Worm (Caenorhabditis elegans): ENCODE results near the gene lpl-1.

lpl-1 gene

ce11 chrIV:9093932-9094331 is at the start of gene lpl-1:
lpl-1 (minus strand) TSS chrIV:9094032.
- TF ChIP-seq unc-62 (GFP tag; optimal IDR thresholded peaks at IDR 0.05): no peak

DNA sequence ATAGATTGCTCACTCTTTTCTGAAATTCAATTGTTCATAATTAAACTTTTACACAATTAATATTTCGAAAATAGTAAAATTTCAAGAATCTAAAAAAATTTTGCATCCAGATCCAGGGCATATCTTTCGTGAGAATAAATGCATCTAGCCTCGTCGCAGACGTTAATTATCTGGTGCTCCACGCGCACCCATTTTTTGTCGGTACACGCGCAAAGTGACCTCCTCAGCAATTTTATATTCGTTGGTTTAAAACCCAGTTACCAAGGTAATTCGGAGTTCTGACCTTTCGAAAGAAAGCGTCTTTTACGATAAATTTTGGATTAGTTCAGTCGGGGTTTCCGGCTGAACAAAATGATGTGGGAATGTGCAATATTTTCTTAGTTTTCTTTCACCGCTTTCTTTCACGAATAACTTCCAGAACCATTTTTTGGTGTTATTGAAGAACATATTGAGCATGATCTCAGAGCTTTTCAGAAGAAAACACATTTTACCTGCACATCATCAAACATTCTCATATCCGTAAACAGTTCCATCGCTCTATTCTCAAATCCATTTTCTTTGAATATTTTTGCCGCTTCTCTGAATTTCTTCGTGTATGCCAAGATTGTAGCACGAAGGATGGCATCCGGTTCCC is 46.5 kb upstream of the lpl-1 start:
- TF ChIP-seq unc-62 (GFP tag; optimal IDR thresholded peaks at IDR 0.05): no peak

- no peak for TF ChIP-seq unc-62 (GFP tag; optimal IDR thresholded peaks at IDR 0.05)
Observed at ce11 chrIV:9135377-9135776, 41.5 kb upstream of the lpl-1 start, which contains the start of gene delm-1. delm-1 (minus strand) TSS chrIV:9135477.

- TF ChIP-seq unc-62 (GFP tag; optimal IDR thresholded peaks at IDR 0.05): no peak
Observed at ce11 chrIV:9130605-9131004, 36.8 kb upstream of the lpl-1 start.

ce11 chrIV:9121545-9121944 is 27.7 kb upstream of the lpl-1 start:
- no peak for TF ChIP-seq unc-62 (GFP tag; optimal IDR thresholded peaks at IDR 0.05)

DNA sequence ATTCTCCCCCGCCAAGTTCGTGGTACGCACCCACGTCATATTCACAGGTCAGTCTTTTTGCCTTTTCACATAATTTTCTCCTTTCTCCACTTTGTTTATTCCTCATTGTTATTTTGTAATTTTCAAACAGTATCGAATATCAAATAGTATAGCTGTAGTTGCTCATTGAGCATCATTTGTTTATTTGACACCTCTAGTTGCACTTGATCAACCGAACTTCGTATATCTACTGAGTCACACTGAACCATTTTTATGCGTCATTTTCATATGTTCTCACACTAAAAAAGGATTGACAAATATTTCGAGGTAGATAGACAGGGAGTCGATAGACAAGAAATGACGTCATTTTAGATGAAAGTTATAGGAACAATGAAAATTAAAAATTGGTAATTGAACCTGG is 26.4 kb upstream of the lpl-1 start:
- TF ChIP-seq unc-62 (GFP tag; optimal IDR thresholded peaks at IDR 0.05): no peak

- no peak for TF ChIP-seq unc-62 (GFP tag; optimal IDR thresholded peaks at IDR 0.05)
Observed at ce11 chrIV:9118792-9119191, 25.0 kb upstream of the lpl-1 start, which contains the start of gene nrfl-1. nrfl-1 (plus strand) TSS chrIV:9119092.

DNA sequence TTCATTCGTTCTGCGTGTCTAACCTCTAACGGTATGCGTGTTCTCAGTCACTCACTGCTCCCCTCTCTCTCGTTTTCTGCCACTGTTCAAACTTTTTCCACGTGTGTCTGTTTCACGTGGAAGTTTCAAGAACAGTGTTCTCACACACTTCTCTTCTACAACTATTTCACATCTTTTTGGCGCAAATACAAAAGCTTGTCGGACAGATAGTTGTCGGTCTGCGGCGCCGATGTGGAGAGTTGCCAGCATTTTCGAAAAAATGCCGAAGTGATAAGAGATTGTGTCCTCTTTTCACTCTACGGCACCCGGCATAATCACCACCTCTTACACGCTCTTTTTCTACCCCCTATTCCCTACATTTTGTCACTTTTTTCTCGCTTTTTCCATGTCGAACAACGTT is 24.5 kb upstream of the lpl-1 start:
- TF ChIP-seq unc-62 (GFP tag; optimal IDR thresholded peaks at IDR 0.05): no peak

DNA sequence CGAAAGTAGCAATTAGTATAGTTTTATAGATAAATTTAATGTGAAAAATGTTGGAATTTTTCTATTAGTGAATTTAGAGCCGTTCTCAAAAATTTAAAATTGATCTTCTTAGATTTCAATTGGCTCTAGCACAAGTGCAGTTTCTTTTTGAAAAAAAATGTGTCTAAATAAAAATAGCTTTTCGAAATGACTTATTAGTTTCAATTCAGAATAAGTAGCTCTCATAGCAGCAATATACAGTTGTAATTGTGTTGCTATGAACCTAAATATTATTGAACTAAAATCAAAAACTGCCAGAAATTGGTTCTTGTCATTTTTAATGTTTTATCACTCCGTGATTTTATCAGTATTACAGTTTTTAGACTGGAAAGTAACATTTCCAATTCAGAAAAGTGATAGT is 23.9 kb upstream of the lpl-1 start:
- TF ChIP-seq unc-62 (GFP tag; optimal IDR thresholded peaks at IDR 0.05): no peak

DNA sequence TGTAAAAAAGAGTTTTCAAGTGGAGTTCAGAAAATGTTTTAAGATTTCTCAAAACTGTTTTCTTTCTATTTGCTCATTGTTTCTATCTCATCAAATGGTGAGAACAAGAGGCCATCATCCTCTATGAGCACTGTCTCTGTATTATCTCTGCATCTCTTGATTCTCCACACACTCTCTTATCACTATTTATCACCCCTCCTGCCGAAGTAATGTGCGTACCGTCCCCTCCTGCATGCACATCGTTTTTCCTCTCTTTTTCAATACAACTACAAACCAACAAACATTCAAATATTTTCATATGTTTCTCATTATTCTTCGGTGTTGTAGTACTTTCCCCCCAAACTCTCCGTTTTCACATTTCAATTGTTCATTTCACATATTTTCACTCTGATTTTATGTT is 22.6 kb upstream of the lpl-1 start:
- no peak for TF ChIP-seq unc-62 (GFP tag; optimal IDR thresholded peaks at IDR 0.05)

- TF ChIP-seq unc-62 (GFP tag; optimal IDR thresholded peaks at IDR 0.05): no peak
Observed at ce11 chrIV:9114078-9114477, 20.2 kb upstream of the lpl-1 start.

DNA sequence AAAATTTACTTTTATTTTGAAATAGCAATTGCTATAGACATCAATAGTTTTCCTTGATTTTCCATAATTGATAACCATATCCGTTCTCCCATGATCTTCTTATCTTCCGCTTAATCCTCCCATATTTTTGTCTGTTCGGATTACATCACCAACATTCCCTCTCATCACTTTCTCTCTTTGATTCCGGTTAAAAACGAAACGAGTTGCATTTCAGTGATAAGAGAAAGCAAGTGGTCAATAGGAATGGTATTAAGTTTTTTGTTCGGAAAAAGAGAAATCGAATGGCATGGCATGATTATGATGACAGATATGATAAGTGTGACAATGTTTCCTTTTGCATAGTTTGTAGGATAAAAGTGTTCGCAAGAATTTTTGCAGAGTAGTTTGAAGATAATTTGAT is 18.2 kb upstream of the lpl-1 start:
- TF ChIP-seq unc-62 (GFP tag; optimal IDR thresholded peaks at IDR 0.05): no peak

- TF ChIP-seq unc-62 (GFP tag; optimal IDR thresholded peaks at IDR 0.05): no peak
Observed at ce11 chrIV:9108631-9109030, 14.8 kb upstream of the lpl-1 start, which contains the start of gene aly-1. aly-1 (plus strand) TSS chrIV:9108931.

ce11 chrIV:9107464-9107863 is 13.6 kb upstream of the lpl-1 start:
- no peak for TF ChIP-seq unc-62 (GFP tag; optimal IDR thresholded peaks at IDR 0.05)

ce11 chrIV:9104071-9105016 is 10.5 kb upstream of the lpl-1 start, which contains the start of the genes C01F6.14 and fem-3:
C01F6.14 (minus strand) TSS chrIV:9104121.
fem-3 (plus strand) TSS chrIV:9104966.
- no peak for TF ChIP-seq unc-62 (GFP tag; optimal IDR thresholded peaks at IDR 0.05)

DNA sequence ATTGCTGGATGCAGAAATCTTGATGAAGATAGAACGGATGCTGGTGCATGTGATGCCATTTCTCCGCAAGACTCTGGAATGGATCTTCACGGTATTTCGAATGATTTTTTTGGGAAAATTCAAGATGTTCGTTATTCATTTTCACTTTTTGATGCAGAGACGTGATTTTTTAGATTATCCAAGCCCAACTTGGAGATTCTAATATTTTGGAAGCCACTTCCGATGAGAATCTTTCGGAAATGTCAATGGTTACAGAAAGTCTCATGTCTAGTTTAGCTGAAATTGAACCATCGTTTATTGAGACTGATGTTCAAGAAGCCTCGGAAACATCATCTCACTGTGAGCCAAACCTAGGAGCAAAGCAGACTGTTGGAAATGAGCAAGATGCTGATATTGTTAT is 7.0 kb upstream of the lpl-1 start:
- TF ChIP-seq unc-62 (GFP tag; optimal IDR thresholded peaks at IDR 0.05): no peak

- TF ChIP-seq unc-62 (GFP tag; optimal IDR thresholded peaks at IDR 0.05): no peak
Observed at ce11 chrIV:9098942-9099341, 5.1 kb upstream of the lpl-1 start, which contains the start of gene gldi-10. gldi-10 (plus strand) TSS chrIV:9099242.
